Worm (Caenorhabditis elegans): ENCODE results near the gene C50F4.12.

The C50F4.12 gene

DNA sequence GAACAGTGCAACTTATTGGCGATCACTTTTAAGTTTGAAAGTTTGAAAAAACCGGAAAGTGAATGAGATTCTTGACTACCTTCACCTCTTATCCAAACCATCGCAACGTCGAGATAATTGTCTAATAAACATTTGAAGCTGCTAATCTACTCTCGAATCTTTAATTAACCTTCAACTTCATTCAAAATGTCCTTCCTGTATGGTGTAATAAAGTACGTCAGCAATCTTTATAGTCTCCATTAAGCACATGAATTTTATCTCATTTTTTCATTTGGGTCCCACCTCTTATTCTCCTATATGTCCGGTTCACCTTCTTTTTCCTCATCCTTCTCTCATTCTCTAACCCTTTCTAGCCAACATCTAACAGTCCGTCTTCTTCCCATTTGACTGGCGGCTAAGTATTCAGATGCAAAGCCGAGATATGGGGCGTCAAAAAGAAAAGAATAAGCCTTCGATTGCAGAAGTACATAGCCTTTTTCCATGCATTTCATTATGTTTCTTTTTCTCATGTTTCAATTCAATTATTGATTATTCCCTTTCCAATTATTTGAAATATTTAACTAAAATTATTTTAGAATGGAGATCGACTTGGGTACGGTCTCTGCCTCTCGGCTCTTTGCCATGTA lies 38.6 kb downstream of the C50F4.12 start, which contains the start of gene swt-5:
swt-5 (plus strand) TSS at position 576 of the 626 bp plus-strand sequence.
- TF ChIP-seq T22C8.4 (GFP tag; IDR thresholded peaks at IDR 0.05) (no peak), tab-1 (GFP tag; IDR thresholded peaks at IDR 0.05) (no peak), ztf-29 (GFP tag; IDR thresholded peaks at IDR 0.05) (no peak), flt-1 (GFP tag; IDR thresholded peaks at IDR 0.05) (no peak), klf-2 (GFP tag; conservative IDR thresholded peaks at IDR 0.05) (no peak), med-1 (GFP tag; optimal IDR thresholded peaks at IDR 0.05; ENCODE audit: insufficient read depth) (no peak), cog-1 (tag; optimal IDR thresholded peaks at IDR 0.05) (no peak), ref-1 (GFP tag; conservative IDR thresholded peaks at IDR 0.05) (no peak), ztf-23 (GFP tag; IDR thresholded peaks at IDR 0.05) (no peak)

DNA sequence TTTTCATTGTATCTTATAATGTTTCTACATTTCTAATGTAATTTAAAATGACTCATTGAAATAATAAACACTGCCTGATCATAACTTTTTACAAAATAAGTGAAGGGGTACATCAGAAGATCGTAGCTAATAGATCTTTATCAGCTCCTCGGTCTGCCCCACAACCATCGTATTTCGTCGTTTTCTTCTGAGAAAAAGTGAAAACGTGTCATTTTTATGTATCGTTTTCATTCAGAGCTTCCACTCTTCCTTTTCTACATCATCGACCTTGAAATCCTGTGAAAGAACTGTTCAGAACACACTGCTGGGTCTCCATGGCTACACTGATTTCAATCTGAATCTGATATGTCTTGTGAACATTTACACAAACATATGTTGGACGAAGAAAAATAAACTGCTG lies 40.2 kb downstream of the C50F4.12 start:
- no peak for TF ChIP-seq tab-1 (GFP tag; IDR thresholded peaks at IDR 0.05)
- TF ChIP-seq klf-2 (GFP tag; conservative IDR thresholded peaks at IDR 0.05): no peak
- no peak for TF ChIP-seq ztf-29 (GFP tag; IDR thresholded peaks at IDR 0.05)
- no peak for TF ChIP-seq ztf-23 (GFP tag; IDR thresholded peaks at IDR 0.05)
- no peak for TF ChIP-seq cog-1 (tag; optimal IDR thresholded peaks at IDR 0.05)
- TF ChIP-seq flt-1 (GFP tag; IDR thresholded peaks at IDR 0.05): no peak
- TF ChIP-seq ref-1 (GFP tag; conservative IDR thresholded peaks at IDR 0.05): no peak
- TF ChIP-seq T22C8.4 (GFP tag; IDR thresholded peaks at IDR 0.05): no peak
- TF ChIP-seq med-1 (GFP tag; optimal IDR thresholded peaks at IDR 0.05; ENCODE audit: insufficient read depth): no peak

DNA sequence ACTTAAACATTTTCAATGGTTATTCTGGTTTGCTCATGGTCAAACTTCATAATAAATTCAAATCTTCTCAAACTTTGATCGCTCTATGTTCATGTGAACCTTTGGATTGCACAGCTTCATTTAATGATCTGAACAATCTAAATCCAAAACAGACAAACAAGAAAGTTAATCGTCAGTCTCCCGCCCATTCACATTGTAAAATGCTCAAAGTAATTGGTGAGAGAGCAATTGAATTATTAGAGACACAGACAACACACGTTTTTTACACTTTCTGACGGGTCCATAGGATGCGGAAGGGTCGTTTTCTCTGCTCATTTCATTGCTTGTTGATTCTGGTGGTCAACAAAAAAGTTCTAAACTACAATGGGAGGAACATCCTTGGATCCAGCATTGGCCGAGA lies 42.8 kb downstream of the C50F4.12 start, which contains the start of gene gsnl-1:
gsnl-1 (plus strand) TSS at position 301 of the 400 bp plus-strand sequence.
- TF ChIP-seq cog-1 (tag; optimal IDR thresholded peaks at IDR 0.05) (no peak), med-1 (GFP tag; optimal IDR thresholded peaks at IDR 0.05; ENCODE audit: insufficient read depth) (no peak), ztf-23 (GFP tag; IDR thresholded peaks at IDR 0.05) (no peak), klf-2 (GFP tag; conservative IDR thresholded peaks at IDR 0.05) (no peak), T22C8.4 (GFP tag; IDR thresholded peaks at IDR 0.05) (no peak), flt-1 (GFP tag; IDR thresholded peaks at IDR 0.05) (no peak), ref-1 (GFP tag; conservative IDR thresholded peaks at IDR 0.05) (no peak), tab-1 (GFP tag; IDR thresholded peaks at IDR 0.05) (no peak), ztf-29 (GFP tag; IDR thresholded peaks at IDR 0.05) (no peak)

DNA sequence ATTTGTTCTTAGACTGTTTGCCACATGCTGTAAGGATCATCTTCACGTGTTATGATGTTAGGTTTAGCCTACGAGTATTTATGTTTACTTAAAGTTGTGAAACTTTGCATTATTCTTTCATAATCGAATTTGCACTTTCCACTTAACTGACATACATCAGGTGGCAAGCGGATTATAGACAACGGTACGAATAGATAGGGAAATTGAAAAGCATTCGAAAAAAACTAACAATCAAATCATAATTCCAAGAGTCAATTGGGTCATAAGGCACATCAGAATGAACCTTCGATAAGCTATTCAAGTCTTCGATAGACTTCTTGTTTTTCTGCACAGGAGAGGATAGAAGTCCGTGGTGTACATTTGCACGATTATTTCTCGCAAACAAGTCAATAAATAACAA lies 47.1 kb downstream of the C50F4.12 start:
- TF ChIP-seq klf-2 (GFP tag; conservative IDR thresholded peaks at IDR 0.05) (no peak), ztf-29 (GFP tag; IDR thresholded peaks at IDR 0.05) (no peak), ref-1 (GFP tag; conservative IDR thresholded peaks at IDR 0.05) (no peak), tab-1 (GFP tag; IDR thresholded peaks at IDR 0.05) (no peak), med-1 (GFP tag; optimal IDR thresholded peaks at IDR 0.05; ENCODE audit: insufficient read depth) (no peak), flt-1 (GFP tag; IDR thresholded peaks at IDR 0.05) (no peak), T22C8.4 (GFP tag; IDR thresholded peaks at IDR 0.05) (no peak), cog-1 (tag; optimal IDR thresholded peaks at IDR 0.05) (no peak), ztf-23 (GFP tag; IDR thresholded peaks at IDR 0.05) (no peak)

DNA sequence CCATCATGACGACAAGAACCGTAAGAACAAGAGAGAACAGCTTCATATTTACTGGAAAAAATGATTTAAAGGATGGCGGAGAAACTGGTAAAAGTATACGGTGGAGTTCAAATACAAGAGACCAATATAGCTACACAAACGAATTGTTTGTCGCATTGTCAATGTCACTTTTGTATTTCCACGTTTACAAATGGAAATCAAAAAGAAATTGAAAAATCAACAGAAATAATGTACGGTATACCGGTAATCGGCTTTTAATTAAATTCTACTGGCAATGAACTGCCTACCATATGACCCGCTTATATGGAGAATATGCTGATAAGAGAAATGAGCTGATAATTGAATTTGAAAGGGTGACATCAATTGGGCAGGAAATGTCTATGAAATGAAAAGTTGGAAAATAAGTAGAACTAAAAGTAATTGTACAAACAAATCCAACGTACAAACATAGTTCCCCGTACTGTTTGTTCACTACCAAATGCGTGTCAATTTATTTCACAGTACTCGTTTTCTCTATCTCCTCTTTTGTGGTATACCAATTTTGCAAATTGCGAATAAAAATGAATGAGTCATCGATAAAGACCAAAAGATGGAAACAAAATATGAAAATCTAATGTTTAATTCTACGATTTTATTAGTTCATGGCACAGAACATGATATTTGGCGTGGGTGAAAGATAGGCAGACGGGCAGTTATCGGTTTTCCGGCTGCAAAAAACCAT lies 47.9 kb downstream of the C50F4.12 start, which contains the start of gene K06A4.7:
K06A4.7 (minus strand) TSS at position 51 of the 721 bp plus-strand sequence.
- no peak for TF ChIP-seq flt-1 (GFP tag; IDR thresholded peaks at IDR 0.05)
- no peak for TF ChIP-seq cog-1 (tag; optimal IDR thresholded peaks at IDR 0.05)
- no peak for TF ChIP-seq ztf-29 (GFP tag; IDR thresholded peaks at IDR 0.05)
- TF ChIP-seq klf-2 (GFP tag; conservative IDR thresholded peaks at IDR 0.05): no peak
- no peak for TF ChIP-seq T22C8.4 (GFP tag; IDR thresholded peaks at IDR 0.05)
- no peak for TF ChIP-seq tab-1 (GFP tag; IDR thresholded peaks at IDR 0.05)
- no peak for TF ChIP-seq ztf-23 (GFP tag; IDR thresholded peaks at IDR 0.05)
- TF ChIP-seq med-1 (GFP tag; optimal IDR thresholded peaks at IDR 0.05; ENCODE audit: insufficient read depth): no peak

DNA sequence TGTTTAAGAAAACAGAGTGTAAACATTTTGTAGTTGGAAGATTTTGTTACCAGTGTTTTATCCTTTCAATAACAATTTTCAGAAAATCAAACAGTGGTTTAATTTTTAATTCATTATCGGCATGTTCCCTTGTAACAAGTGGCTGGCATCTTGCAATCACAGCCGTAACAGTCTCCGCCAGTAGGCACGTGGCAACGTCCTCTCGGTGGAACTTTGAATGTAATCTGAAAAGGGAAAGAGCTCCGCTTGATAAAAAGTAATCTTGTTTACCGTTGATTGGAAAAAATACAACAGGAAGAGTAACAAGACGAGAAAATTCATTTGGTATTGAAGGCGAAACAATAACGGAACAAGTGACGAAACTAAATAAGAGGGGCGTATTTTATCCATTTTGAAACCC lies 50.1 kb downstream of the C50F4.12 start, which contains the start of gene K06A4.10:
K06A4.10 (minus strand) TSS at position 390 of the 400 bp plus-strand sequence.
- TF ChIP-seq cog-1 (tag; optimal IDR thresholded peaks at IDR 0.05): no peak

Measured in whole organism, midembryonic.